Fruit fly (Drosophila melanogaster) whole organism, embryonic: ENCODE data around the gene gry.

Source experiments
- ATbp ChIP-seq: fragments of 200-800 bp; sonication (Bioruptor generic); optimal IDR thresholded peaks from 2 replicates; lab custom pipeline; 2017; ENCODE audit warnings: missing biosample characterization, mild to moderate bottlenecking, missing genetic modification characterization, missing genetic modification reagents
- Aef1 ChIP-seq: fragments of 200-800 bp; sonication (Bioruptor generic); IDR thresholded peaks from 3 replicates; pipeline ENCODE4 v1.3.6; 2022; ENCODE audit warnings: missing biosample characterization, missing genetic modification characterization
- Asciz ChIP-seq: fragments of 200-800 bp; sonication (Bioruptor generic); optimal IDR thresholded peaks from 2 replicates; lab custom pipeline; 2017; ENCODE audit warnings: missing biosample characterization, mild to moderate bottlenecking, missing genetic modification characterization, missing genetic modification reagents
- B-H1 ChIP-seq: fragments of 200-800 bp; sonication (Bioruptor generic); IDR thresholded peaks from 3 replicates; pipeline ENCODE4 v1.3.6; 2022; ENCODE audit warnings: missing biosample characterization, missing genetic modification characterization
- B-H2 ChIP-seq: fragments of 200-800 bp; sonication (Bioruptor generic); optimal IDR thresholded peaks from 2 replicates; lab custom pipeline; 2018; ENCODE audit warnings: missing biosample characterization, mild to moderate bottlenecking, missing genetic modification characterization
- CG10321 ChIP-seq: fragments of 200-800 bp; sonication (Bioruptor generic); IDR thresholded peaks from 2 replicates; pipeline ENCODE4 v1.3.6; 2022; ENCODE audit warnings: missing biosample characterization, missing genetic modification characterization
- CG11456 ChIP-seq: fragments of 200-800 bp; sonication (Bioruptor generic); IDR thresholded peaks from 3 replicates; pipeline ENCODE4 v1.3.6; 2022; ENCODE audit warnings: missing biosample characterization, missing genetic modification characterization
- CG12769 ChIP-seq: fragments of 200-800 bp; sonication (Bioruptor generic); optimal IDR thresholded peaks from 2 replicates; lab custom pipeline; 2019; ENCODE audit warnings: missing biosample characterization, mild to moderate bottlenecking, missing genetic modification characterization, moderate library complexity
- CG12942 ChIP-seq: fragments of 200-800 bp; sonication (Bioruptor generic); optimal IDR thresholded peaks from 3 replicates; lab custom pipeline; 2016; ENCODE audit warnings: missing biosample characterization, missing genetic modification characterization
- CG13624 ChIP-seq: fragments of 200-800 bp; sonication (Bioruptor generic); optimal IDR thresholded peaks from 2 replicates; lab custom pipeline; 2016; ENCODE audit warnings: missing biosample characterization, missing genetic modification characterization
- CG13894 ChIP-seq: fragments of 200-800 bp; sonication (Bioruptor generic); optimal IDR thresholded peaks from 3 replicates; lab custom pipeline; 2018; ENCODE audit warnings: missing biosample characterization, mild to moderate bottlenecking, missing genetic modification characterization, moderate library complexity
- CG15601 ChIP-seq: fragments of 200-800 bp; sonication (Bioruptor generic); optimal IDR thresholded peaks from 3 replicates; lab custom pipeline; 2019; ENCODE audit warnings: missing biosample characterization, mild to moderate bottlenecking, missing genetic modification characterization, moderate library complexity
- CG2889 ChIP-seq: fragments of 200-800 bp; sonication (Bioruptor generic); IDR thresholded peaks from 3 replicates; pipeline ENCODE4 v1.3.6; 2022; ENCODE audit warnings: missing biosample characterization, missing genetic modification characterization
- CG3163 ChIP-seq: fragments of 200-800 bp; sonication (Bioruptor generic); optimal IDR thresholded peaks from 3 replicates; lab custom pipeline; 2016; ENCODE audit warnings: missing biosample characterization, missing genetic modification characterization
- CG43689 ChIP-seq: fragments of 200-800 bp; sonication (Bioruptor generic); IDR thresholded peaks from 2 replicates; pipeline ENCODE4 v1.3.6; 2022; ENCODE audit warnings: missing biosample characterization, missing genetic modification characterization
- CG4707 ChIP-seq: fragments of 200-800 bp; sonication (Bioruptor generic); optimal IDR thresholded peaks from 2 replicates; lab custom pipeline; 2018; ENCODE audit warnings: missing biosample characterization, mild to moderate bottlenecking, missing genetic modification characterization, moderate library complexity
- CG5245 ChIP-seq: fragments of 200-800 bp; sonication (Bioruptor generic); optimal IDR thresholded peaks from 3 replicates; lab custom pipeline; 2016; ENCODE audit warnings: missing biosample characterization, missing genetic modification characterization
- CG6254 ChIP-seq: fragments of 200-800 bp; sonication (Bioruptor generic); optimal IDR thresholded peaks from 3 replicates; lab custom pipeline; 2017; ENCODE audit warnings: mild to moderate bottlenecking, missing biosample characterization, missing genetic modification reagents, missing genetic modification characterization
- CG7963 ChIP-seq: fragments of 200-800 bp; sonication (Bioruptor generic); IDR thresholded peaks from 3 replicates; pipeline ENCODE4 v1.3.6; 2022; ENCODE audit warnings: missing biosample characterization, missing genetic modification characterization; ENCODE audit not compliant: partially characterized antibody
- CG8281 ChIP-seq: fragments of 200-800 bp; sonication (Bioruptor generic); optimal IDR thresholded peaks from 2 replicates; lab custom pipeline; 2018; ENCODE audit warnings: missing biosample characterization, mild to moderate bottlenecking, missing genetic modification characterization, moderate library complexity
- CG9797 ChIP-seq: fragments of 200-800 bp; sonication (Bioruptor generic); optimal IDR thresholded peaks from 3 replicates; lab custom pipeline; 2018; ENCODE audit warnings: missing biosample characterization, mild to moderate bottlenecking, missing genetic modification characterization
- Dbx ChIP-seq: fragments of 200-800 bp; sonication (Bioruptor generic); IDR thresholded peaks from 3 replicates; pipeline ENCODE4 v1.3.6; 2022; ENCODE audit warnings: missing biosample characterization, missing genetic modification characterization
- Dfd ChIP-seq, 2 experiments: fragments of >200 bp; optimal IDR thresholded peaks; 2 replicates each; lab custom pipeline; 2017; ENCODE audit warnings: missing biosample characterization in 2 of 2, missing genetic modification characterization in 2 of 2
- ERR ChIP-seq: fragments of 200-800 bp; sonication (Bioruptor generic); optimal IDR thresholded peaks from 2 replicates; lab custom pipeline; 2016; ENCODE audit warnings: missing biosample characterization, missing genetic modification characterization
- H2.0 ChIP-seq: fragments of 200-800 bp; sonication (Bioruptor generic); IDR thresholded peaks from 2 replicates; pipeline ENCODE4 v1.3.6; 2022; ENCODE audit warnings: missing biosample characterization, missing genetic modification characterization
- Hr78 ChIP-seq, 2 experiments: fragments of 200-800 bp in 1 of 2; fragments of >200 bp in 1 of 2; sonication (Bioruptor generic) in 1 of 2; optimal IDR thresholded peaks; 2 replicates each; lab custom pipeline; 2017 to 2019; ENCODE audit warnings: missing biosample characterization in 2 of 2, missing genetic modification characterization in 2 of 2, mild to moderate bottlenecking in 1 of 2, moderate library complexity in 1 of 2
- Jarid2 ChIP-seq: fragments of 200-800 bp; sonication (Bioruptor generic); optimal IDR thresholded peaks from 3 replicates; lab custom pipeline; 2017; ENCODE audit warnings: mild to moderate bottlenecking, missing biosample characterization, missing genetic modification reagents, missing genetic modification characterization
- Kr ChIP-seq: fragments of 200-800 bp; sonication (Bioruptor generic); optimal IDR thresholded peaks from 2 replicates; lab custom pipeline; 2017; ENCODE audit warnings: missing biosample characterization, mild to moderate bottlenecking, missing genetic modification characterization
- MBD-R2 ChIP-seq: fragments of 200-800 bp; sonication (Bioruptor generic); IDR thresholded peaks from 2 replicates; pipeline ENCODE4 v1.3.6; 2022; ENCODE audit warnings: missing biosample characterization, missing genetic modification characterization
- Mes4 ChIP-seq: fragments of 200-800 bp; sonication (Bioruptor generic); optimal IDR thresholded peaks from 2 replicates; lab custom pipeline; 2016; ENCODE audit warnings: missing biosample characterization, missing genetic modification characterization
- NC2β ChIP-seq: fragments of 200-800 bp; sonication (Bioruptor generic); optimal IDR thresholded peaks from 2 replicates; lab custom pipeline; 2016; ENCODE audit warnings: missing biosample characterization, missing genetic modification characterization
- Opbp ChIP-seq: fragments of 200-800 bp; sonication (Bioruptor generic); IDR thresholded peaks from 3 replicates; pipeline ENCODE4 v1.3.6; 2022; ENCODE audit warnings: missing biosample characterization, missing genetic modification characterization; ENCODE audit not compliant: partially characterized antibody
- Ravus ChIP-seq: fragments of 200-800 bp; sonication (Bioruptor generic); IDR thresholded peaks from 2 replicates; pipeline ENCODE4 v1.3.6; 2022; ENCODE audit warnings: missing biosample characterization, missing genetic modification characterization
- Side ChIP-seq: fragments of 200-800 bp; sonication (Bioruptor generic); optimal IDR thresholded peaks from 2 replicates; lab custom pipeline; 2016; ENCODE audit warnings: missing biosample characterization, missing genetic modification characterization
- Sox102F ChIP-seq: fragments of 200-800 bp; sonication (Bioruptor generic); optimal IDR thresholded peaks from 2 replicates; lab custom pipeline; 2018; ENCODE audit warnings: missing biosample characterization, mild to moderate bottlenecking, missing genetic modification characterization, moderate library complexity
- chm ChIP-seq: fragments of 200-800 bp; sonication (Bioruptor generic); IDR thresholded peaks from 2 replicates; pipeline ENCODE4 v1.3.6; 2022; ENCODE audit warnings: missing biosample characterization, missing genetic modification characterization
- ci ChIP-seq: fragments of 200-800 bp; sonication (Bioruptor generic); IDR thresholded peaks from 3 replicates; pipeline ENCODE4 v1.3.6; 2022; ENCODE audit warnings: missing biosample characterization, missing genetic modification characterization
- crol ChIP-seq: fragments of 200-800 bp; sonication (Bioruptor generic); IDR thresholded peaks from 2 replicates; pipeline ENCODE4 v1.3.6; 2022; ENCODE audit warnings: missing biosample characterization, missing genetic modification characterization
- cwo ChIP-seq: fragments of 200-800 bp; sonication (Bioruptor generic); optimal IDR thresholded peaks from 3 replicates; lab custom pipeline; 2017; ENCODE audit warnings: missing biosample characterization, missing genetic modification characterization, mild to moderate bottlenecking, moderate library complexity, missing genetic modification reagents
- disco-r ChIP-seq: fragments of 200-800 bp; sonication (Bioruptor generic); optimal IDR thresholded peaks from 2 replicates; lab custom pipeline; 2016; ENCODE audit warnings: missing biosample characterization, missing genetic modification characterization
- fd102C ChIP-seq: fragments of 200-800 bp; sonication (Bioruptor generic); optimal IDR thresholded peaks from 2 replicates; lab custom pipeline; 2018; ENCODE audit warnings: missing biosample characterization, mild to moderate bottlenecking, missing genetic modification characterization, moderate library complexity
- hb ChIP-seq: fragments of 200-800 bp; sonication (Bioruptor generic); IDR thresholded peaks from 3 replicates; pipeline ENCODE4 v1.3.6; 2022; ENCODE audit warnings: missing biosample characterization, missing genetic modification characterization; ENCODE audit not compliant: partially characterized antibody
- lilli ChIP-seq: fragments of 200-800 bp; sonication (Bioruptor generic); optimal IDR thresholded peaks from 3 replicates; lab custom pipeline; 2016; ENCODE audit warnings: missing biosample characterization, missing genetic modification characterization
- nom ChIP-seq: fragments of 200-800 bp; sonication (Bioruptor generic); optimal IDR thresholded peaks from 2 replicates; lab custom pipeline; 2017; ENCODE audit warnings: missing biosample characterization, missing genetic modification characterization, mild to moderate bottlenecking, moderate library complexity, missing genetic modification reagents
- otp ChIP-seq: fragments of 200-800 bp; sonication (Bioruptor generic); IDR thresholded peaks from 3 replicates; pipeline ENCODE4, ENCODE4 v1.3.6; 2022; ENCODE audit warnings: missing biosample characterization, missing genetic modification characterization
- stwl ChIP-seq: fragments of 200-800 bp; sonication (Bioruptor generic); optimal IDR thresholded peaks from 3 replicates; lab custom pipeline; 2018; ENCODE audit warnings: missing biosample characterization, mild to moderate bottlenecking, missing genetic modification characterization, moderate library complexity
- tna ChIP-seq: fragments of 200-800 bp; sonication (Bioruptor generic); IDR thresholded peaks from 2 replicates; pipeline ENCODE4 v1.3.6; 2022; ENCODE audit warnings: missing biosample characterization, missing genetic modification characterization; ENCODE audit not compliant: partially characterized antibody
- twi ChIP-seq: fragments of 200-800 bp; optimal IDR thresholded peaks from 2 replicates; lab custom pipeline; 2019; ENCODE audit warnings: missing biosample characterization, mild to moderate bottlenecking, missing genetic modification characterization, moderate library complexity
- zf30C ChIP-seq: fragments of 200-800 bp; sonication (Bioruptor generic); optimal IDR thresholded peaks from 3 replicates; lab custom pipeline; 2018; ENCODE audit warnings: missing biosample characterization, mild to moderate bottlenecking, missing genetic modification characterization

The gry gene

DNA sequence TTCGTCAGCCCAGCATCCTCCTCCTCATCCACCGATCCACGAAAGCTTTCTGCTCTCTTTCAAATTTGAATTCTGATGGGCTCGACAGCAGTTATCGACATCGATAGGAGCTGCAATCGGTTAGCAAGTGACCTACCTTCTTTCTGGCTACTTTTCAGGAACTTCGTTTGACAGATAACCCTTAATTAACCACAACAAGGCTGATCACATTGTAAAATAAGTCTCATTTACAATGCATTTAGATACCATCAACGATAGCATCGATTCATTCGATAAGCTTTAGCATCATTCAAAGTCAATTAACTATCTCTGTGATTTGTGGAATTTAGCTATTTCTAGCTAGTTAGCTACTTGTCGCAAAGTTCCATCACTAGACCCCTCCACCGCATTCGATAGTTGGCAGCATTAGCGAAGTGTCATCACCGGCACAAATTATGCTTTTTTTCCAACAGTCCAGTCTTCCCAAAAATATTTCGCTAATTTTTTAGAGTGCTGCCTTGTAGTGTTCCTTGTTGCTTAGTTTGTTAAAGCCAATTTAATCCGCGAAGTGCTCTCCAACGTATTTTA lies 20.3 kb upstream of the gry start, which contains the start of the genes MnM and Girdin (continued):
- TF ChIP-seq Ravus (GFP tag; lab: Robert Waterston, UW) (no peak), B-H2 (GFP tag; lab: Kevin White, UChicago) (no peak), nom (no peak), CG11456 (peak; percentile 57; the same call in 2 of the 3 replicates), CG7963 (GFP tag; lab: Robert Waterston, UW) (0 out of 3 replicates have a peak, but pooled peaks have one; percentile 43), Sox102F (no peak), twi (peak; percentile 43), CG43689 (GFP tag; lab: Robert Waterston, UW) (no peak), CG5245 (GFP tag; lab: Kevin White, UChicago) (peak; percentile 55), CG2889 (GFP tag; lab: Robert Waterston, UW) (no peak), Asciz (no peak), Jarid2 (no peak), CG8281 (tag; lab: Kevin White, UChicago) (no peak), hb (GFP tag; lab: Robert Waterston, UW) (peak; percentile 76; the same call in 2 of the 3 replicates), MBD-R2 (GFP tag; lab: Robert Waterston, UW) (peak; percentile 63; the same call in 1 of the 2 replicates), Mes4 (GFP tag; lab: Kevin White, UChicago) (peak; percentile 50), crol (GFP tag; lab: Robert Waterston, UW) (no peak), tna (GFP tag; lab: Robert Waterston, UW) (peak; percentile 43; the same call in 1 of the 2 replicates), Side (GFP tag; lab: Kevin White, UChicago) (peak; percentile 49), Dbx (GFP tag; lab: Robert Waterston, UW) (peak; percentile 61), CG15601 (tag; lab: Kevin White, UChicago) (no peak), ERR (GFP tag; lab: Kevin White, UChicago) (peak; percentile 55), ci (GFP tag; lab: Robert Waterston, UW) (peak; percentile 53; the same call in 1 of the 3 replicates), disco-r (GFP tag; lab: Kevin White, UChicago) (peak; percentile 44), Hr78 (GFP tag; optimal IDR thresholded peaks at IDR 0.05; lab: Kevin White, UChicago) (no peak), zf30C (GFP tag; lab: Kevin White, UChicago) (no peak), CG13894 (tag; lab: Kevin White, UChicago) (no peak), fd102C (GFP tag; lab: Kevin White, UChicago) (no peak), CG10321 (no peak), cwo (GFP tag; lab: Kevin White, UChicago) (no peak), CG12942 (GFP tag; lab: Kevin White, UChicago) (peak; percentile 53), Aef1 (GFP tag; lab: Robert Waterston, UW) (0 out of 3 replicates have a peak, but pooled peaks have one; percentile 21), CG6254 (GFP tag; lab: Kevin White, UChicago) (no peak), ATbp (GFP tag; lab: Kevin White, UChicago) (no peak), NC2β (GFP tag; lab: Kevin White, UChicago) (peak; percentile 51), B-H1 (no peak), Kr (no peak), CG12769 (peak; percentile 80), otp (GFP tag; lab: Robert Waterston, UW) (no peak), lilli (GFP tag; lab: Kevin White, UChicago) (peak; percentile 87), CG9797 (GFP tag; lab: Kevin White, UChicago) (peak; percentile 50), chm (GFP tag; lab: Robert Waterston, UW) (no peak), CG4707 (GFP tag; lab: Kevin White, UChicago) (no peak), Opbp (peak; percentile 71), stwl (tag; lab: Kevin White, UChicago) (peak; percentile 33), Dfd (GFP tag; optimal IDR thresholded peaks at IDR 0.05; lab: Kevin White, UChicago) (no peak), CG13624 (GFP tag; lab: Kevin White, UChicago) (peak; percentile 80), CG3163 (GFP tag; lab: Kevin White, UChicago) (peak; percentile 77), H2.0 (GFP tag; lab: Robert Waterston, UW) (0 out of 2 replicates have a peak, but pooled peaks have one; percentile 8)
